Fruit fly (Drosophila melanogaster): ENCODE results near the gene Ndfip.

Gene Ndfip

dm6 chr3L:17611864-17612505 is 42.1 kb downstream of the Ndfip start:
- peak; percentile 29 for TF ChIP-seq Ets96B (tag; optimal IDR thresholded peaks at IDR 0.05)
- TF ChIP-seq topi (GFP tag; optimal IDR thresholded peaks at IDR 0.05), result no peak
- no peak for TF ChIP-seq achi (GFP tag; optimal IDR thresholded peaks at IDR 0.05)
- TF ChIP-seq CG6854 (GFP tag; optimal IDR thresholded peaks at IDR 0.05), result peak; percentile 40
- TF ChIP-seq Met (GFP tag; optimal IDR thresholded peaks at IDR 0.05), result peak; percentile 39
- TF ChIP-seq CG1621 (tag; optimal IDR thresholded peaks at IDR 0.05), result peak; percentile 3
- TF ChIP-seq fd59A (GFP tag; optimal IDR thresholded peaks at IDR 0.05), result no peak
- TF ChIP-seq cyc (GFP tag; optimal IDR thresholded peaks at IDR 0.05), result no peak
- TF ChIP-seq salr (GFP tag; optimal IDR thresholded peaks at IDR 0.05), result no peak
- no peak for TF ChIP-seq CG8632 (GFP tag; optimal IDR thresholded peaks at IDR 0.05)
- no peak for TF ChIP-seq OdsH (GFP tag; optimal IDR thresholded peaks at IDR 0.05)
- TF ChIP-seq CG8319 (GFP tag; optimal IDR thresholded peaks at IDR 0.05), result no peak
- TF ChIP-seq fd85E (GFP tag; optimal IDR thresholded peaks at IDR 0.05), result peak; percentile 51
- peak; percentile 5 for TF ChIP-seq Lpt (GFP tag; optimal IDR thresholded peaks at IDR 0.05)
- peak; percentile 23 for TF ChIP-seq Sox14 (GFP tag; optimal IDR thresholded peaks at IDR 0.05)
- peak; percentile 35 for TF ChIP-seq dsx (GFP tag; optimal IDR thresholded peaks at IDR 0.05; ENCODE audit: poor library complexity, severe bottlenecking)
- no peak for TF ChIP-seq Ets21C (GFP tag; optimal IDR thresholded peaks at IDR 0.05)
- no peak for TF ChIP-seq CG11902 (GFP tag; optimal IDR thresholded peaks at IDR 0.05)
- peak; percentile 40 for TF ChIP-seq CG16779 (tag; optimal IDR thresholded peaks at IDR 0.05)
- TF ChIP-seq ss (GFP tag; optimal IDR thresholded peaks at IDR 0.05), result peak; percentile 51 to 63
- TF ChIP-seq CG3919 (GFP tag; optimal IDR thresholded peaks at IDR 0.05), result no peak
- no peak for TF ChIP-seq CG34406 (GFP tag; optimal IDR thresholded peaks at IDR 0.05)
- peak; percentile 15 for TF ChIP-seq Sox102F (GFP tag; optimal IDR thresholded peaks at IDR 0.05)
- TF ChIP-seq CG15336 (GFP tag; IDR thresholded peaks at IDR 0.05), result peak; percentile 65; the same call in 1 of the 2 replicates
- TF ChIP-seq CG6808 (GFP tag; optimal IDR thresholded peaks at IDR 0.05), result peak; percentile 20
- TF ChIP-seq net (GFP tag; optimal IDR thresholded peaks at IDR 0.05), result no peak
- peak; percentile 59 for TF ChIP-seq svp (GFP tag)
- peak; percentile 17 for TF ChIP-seq Eip78C (GFP tag)
- TF ChIP-seq CG8119 (GFP tag; IDR thresholded peaks at IDR 0.05), result 0 out of 3 replicates have a peak, but pooled peaks have one; percentile 42
- TF ChIP-seq Eip75B (GFP tag; optimal IDR thresholded peaks at IDR 0.05), result no peak
- TF ChIP-seq Smox (GFP tag; optimal IDR thresholded peaks at IDR 0.05), result no peak
- no peak for TF ChIP-seq Eip93F (GFP tag; optimal IDR thresholded peaks at IDR 0.05)
- TF ChIP-seq CG32006 (GFP tag; optimal IDR thresholded peaks at IDR 0.05), result no peak
- no peak for TF ChIP-seq Sox15 (GFP tag; optimal IDR thresholded peaks at IDR 0.05)
- no peak for TF ChIP-seq acj6 (GFP tag; optimal IDR thresholded peaks at IDR 0.05)
- TF ChIP-seq CG3032 (tag; optimal IDR thresholded peaks at IDR 0.05), result no peak
- peak; percentile 50; the same call in 1 of the 3 replicates for TF ChIP-seq eg (GFP tag; IDR thresholded peaks at IDR 0.05)
- no peak for TF ChIP-seq Hr4 (GFP tag; optimal IDR thresholded peaks at IDR 0.05)
- TF ChIP-seq CG7368 (GFP tag; optimal IDR thresholded peaks at IDR 0.05), result no peak
- no peak for TF ChIP-seq CG4318 (GFP tag; optimal IDR thresholded peaks at IDR 0.05)
- peak; percentile 55 for TF ChIP-seq CG9139 (GFP tag; optimal IDR thresholded peaks at IDR 0.05)
- TF ChIP-seq vri (GFP tag; optimal IDR thresholded peaks at IDR 0.05), result peak; percentile 61
- TF ChIP-seq lz (GFP tag; optimal IDR thresholded peaks at IDR 0.05), result no peak
- TF ChIP-seq Hr38 (GFP tag; optimal IDR thresholded peaks at IDR 0.05), result no peak
